Worm (Caenorhabditis elegans): ENCODE measurements around the gene ift-81.

The ift-81 gene

ce11 chrX:5263585-5263984, 34.8 kb upstream of the ift-81 start:
- TF ChIP-seq unc-62 (GFP tag; optimal IDR thresholded peaks at IDR 0.05 in 1 of 2) (peak in 1 of 2 experiments; percentile 92), unc-62 (tag; optimal IDR thresholded peaks at IDR 0.05) (no peak), dve-1 (tag; optimal IDR thresholded peaks at IDR 0.05; ENCODE audit: insufficient read depth) (no peak), set-16 (GFP tag; IDR thresholded peaks at IDR 0.05) (no peak)

ce11 chrX:5264026-5264425, 34.3 kb upstream of the ift-81 start, which contains the start of gene Y34B4A.4:
TSS of gene Y34B4A.4 (plus strand) at chrX:5264326.
- no peak for TF ChIP-seq unc-130 (GFP tag; optimal IDR thresholded peaks at IDR 0.05)
- no peak for TF ChIP-seq zfp-2 (tag; optimal IDR thresholded peaks at IDR 0.05)
- no peak for TF ChIP-seq lir-3 (tag; optimal IDR thresholded peaks at IDR 0.05)
- no peak for TF ChIP-seq arid-1 (GFP tag; conservative IDR thresholded peaks at IDR 0.05)
- TF ChIP-seq lsy-2 (tag; optimal IDR thresholded peaks at IDR 0.05) = no peak
- no peak for TF ChIP-seq Y75B8A.6 (GFP tag; IDR thresholded peaks at IDR 0.05)
- TF ChIP-seq nhr-237 (tag; optimal IDR thresholded peaks at IDR 0.05) = no peak
- no peak for TF ChIP-seq php-3 (GFP tag; IDR thresholded peaks at IDR 0.05)
- TF ChIP-seq ceh-20 (GFP tag; IDR thresholded peaks at IDR 0.05) = no peak

ce11 chrX:5265356-5265755, 33.0 kb upstream of the ift-81 start:
- TF ChIP-seq unc-62 (GFP tag; optimal IDR thresholded peaks at IDR 0.05 in 1 of 2) (peak in 1 of 2 experiments; percentile 91), unc-62 (tag; optimal IDR thresholded peaks at IDR 0.05) (no peak), spr-3 (GFP tag; optimal IDR thresholded peaks at IDR 0.05) (no peak), daf-16 (GFP tag; optimal IDR thresholded peaks at IDR 0.05) (peak in 1 of 2 experiments; percentile 42), daf-16 (tag; optimal IDR thresholded peaks at IDR 0.05) (no peak)

ce11 chrX:5268062-5268461, 30.3 kb upstream of the ift-81 start:
- no peak for TF ChIP-seq daf-16 (GFP tag; optimal IDR thresholded peaks at IDR 0.05)
- TF ChIP-seq daf-16 (tag; optimal IDR thresholded peaks at IDR 0.05) = peak; percentile 70
- TF ChIP-seq ctbp-1 (GFP tag; IDR thresholded peaks at IDR 0.05) = no peak
- no peak for TF ChIP-seq set-16 (GFP tag; IDR thresholded peaks at IDR 0.05)
- TF ChIP-seq F10B5.3 (tag; optimal IDR thresholded peaks at IDR 0.05) = no peak
- no peak for TF ChIP-seq F26F4.8 (GFP tag; conservative IDR thresholded peaks at IDR 0.05)
- peak; percentile 10 for TF ChIP-seq dve-1 (tag; optimal IDR thresholded peaks at IDR 0.05; ENCODE audit: insufficient read depth)
- TF ChIP-seq madf-5 (GFP tag; IDR thresholded peaks at IDR 0.05) = no peak
- peak in 1 of 2 experiments; percentile 97 for TF ChIP-seq unc-62 (GFP tag; optimal IDR thresholded peaks at IDR 0.05 in 1 of 2)
- no peak for TF ChIP-seq unc-62 (tag; optimal IDR thresholded peaks at IDR 0.05)
- no peak for TF ChIP-seq zfp-2 (tag; optimal IDR thresholded peaks at IDR 0.05)
- TF ChIP-seq T20F7.1 (GFP tag; optimal IDR thresholded peaks at IDR 0.05) = no peak

ce11 chrX:5269359-5269758, 29.0 kb upstream of the ift-81 start:
- TF ChIP-seq hmg-1.1 (GFP tag; IDR thresholded peaks at IDR 0.05) (no peak), nhr-28 (tag; optimal IDR thresholded peaks at IDR 0.05) (peak; percentile 6), lin-39 (tag; optimal IDR thresholded peaks at IDR 0.05) (no peak), lin-38 (GFP tag; IDR thresholded peaks at IDR 0.05) (no peak), F37D6.2 (tag; optimal IDR thresholded peaks at IDR 0.05) (no peak), dmd-6 (GFP tag; IDR thresholded peaks at IDR 0.05) (peak; percentile 20; the same call in 1 of the 2 replicates), daf-16 (GFP tag; optimal IDR thresholded peaks at IDR 0.05) (no peak), daf-16 (tag; optimal IDR thresholded peaks at IDR 0.05) (peak; percentile 34), lir-3 (tag; optimal IDR thresholded peaks at IDR 0.05) (no peak), lsy-2 (tag; optimal IDR thresholded peaks at IDR 0.05) (no peak), dve-1 (tag; optimal IDR thresholded peaks at IDR 0.05; ENCODE audit: insufficient read depth) (peak; percentile 41), F26F4.8 (GFP tag; conservative IDR thresholded peaks at IDR 0.05) (no peak), hif-1 (tag; optimal IDR thresholded peaks at IDR 0.05) (no peak), ceh-20 (GFP tag; IDR thresholded peaks at IDR 0.05) (no peak), madf-5 (GFP tag; IDR thresholded peaks at IDR 0.05) (no peak), nhr-41 (GFP tag; IDR thresholded peaks at IDR 0.05) (no peak), nhr-10 (tag; optimal IDR thresholded peaks at IDR 0.05) (no peak), pqm-1 (tag; optimal IDR thresholded peaks at IDR 0.05) (peak; percentile 4), zag-1 (tag; optimal IDR thresholded peaks at IDR 0.05) (no peak), nhr-11 (tag; optimal IDR thresholded peaks at IDR 0.05) (no peak), ceh-62 (tag; optimal IDR thresholded peaks at IDR 0.05) (no peak), ceh-82 (tag; optimal IDR thresholded peaks at IDR 0.05) (no peak)

Measured in whole organism, L4 larva.